Fruit fly (Drosophila melanogaster) whole organism, prepupa: Measurements from ENCODE around the gene CG4325.

Experiments
- CG11762 ChIP-seq: fragments of 200-800 bp; sonication (Bioruptor generic); optimal IDR thresholded peaks from 3 replicates; lab custom pipeline; 2016; ENCODE audit warnings: missing biosample characterization, missing genetic modification characterization; ENCODE audit not compliant: insufficient read depth
- CG11902 ChIP-seq: fragments of 200-800 bp; sonication (Bioruptor generic); optimal IDR thresholded peaks from 3 replicates; lab custom pipeline; 2016; ENCODE audit warnings: missing biosample characterization, missing genetic modification characterization
- CG15336 ChIP-seq: fragments of 200-800 bp; sonication (Bioruptor generic); IDR thresholded peaks from 2 replicates; pipeline ENCODE4 v1.3.6; 2022; ENCODE audit warnings: missing biosample characterization, missing genetic modification characterization
- CG16779 ChIP-seq: fragments of 200-800 bp; sonication (Bioruptor generic); optimal IDR thresholded peaks from 3 replicates; lab custom pipeline; 2017; ENCODE audit warnings: missing biosample characterization, mild to moderate bottlenecking, missing genetic modification characterization
- CG3032 ChIP-seq: fragments of 200-800 bp; optimal IDR thresholded peaks from 2 replicates; lab custom pipeline; 2019; ENCODE audit warnings: missing biosample characterization, mild to moderate bottlenecking, missing genetic modification characterization, moderate library complexity
- CG31627 ChIP-seq: fragments of 200-800 bp; sonication (Bioruptor generic); optimal IDR thresholded peaks from 3 replicates; lab custom pipeline; 2016; ENCODE audit warnings: missing biosample characterization, missing genetic modification characterization
- CG32006 ChIP-seq: fragments of 200-800 bp; sonication (Bioruptor generic); optimal IDR thresholded peaks from 3 replicates; lab custom pipeline; 2017; ENCODE audit warnings: missing biosample characterization, mild to moderate bottlenecking, missing genetic modification characterization
- CG3919 ChIP-seq: fragments of 200-800 bp; sonication (Bioruptor generic); optimal IDR thresholded peaks from 3 replicates; lab custom pipeline; 2016; ENCODE audit warnings: missing biosample characterization, missing genetic modification characterization
- CG4318 ChIP-seq: fragments of 200-800 bp; sonication (Bioruptor generic); optimal IDR thresholded peaks from 3 replicates; lab custom pipeline; 2017; ENCODE audit warnings: missing biosample characterization, mild to moderate bottlenecking, missing genetic modification characterization
- CG6854 ChIP-seq: fragments of 200-800 bp; sonication (Bioruptor generic); optimal IDR thresholded peaks from 2 replicates; lab custom pipeline; 2017; ENCODE audit warnings: missing biosample characterization, mild to moderate bottlenecking, missing genetic modification characterization
- CG8119 ChIP-seq: fragments of 200-800 bp; sonication (Bioruptor generic); IDR thresholded peaks from 3 replicates; pipeline ENCODE4 v1.3.6; 2022; ENCODE audit warnings: missing biosample characterization, missing genetic modification characterization
- Eip78C ChIP-seq: fragments of 200-800 bp; sonication (Bioruptor generic); peaks from one replicate; lab custom pipeline; 2016; ENCODE audit warnings: missing biosample characterization, missing genetic modification characterization
- Eip93F ChIP-seq: fragments of 200-800 bp; sonication (Bioruptor generic); optimal IDR thresholded peaks from 2 replicates; lab custom pipeline; 2016; ENCODE audit warnings: missing biosample characterization, mild to moderate bottlenecking, missing genetic modification characterization
- Met ChIP-seq: fragments of 200-800 bp; sonication (Bioruptor generic); optimal IDR thresholded peaks from 3 replicates; lab custom pipeline; 2016; ENCODE audit warnings: missing biosample characterization, missing genetic modification characterization
- OdsH ChIP-seq: fragments of 200-800 bp; sonication (Bioruptor generic); optimal IDR thresholded peaks from 3 replicates; lab custom pipeline; 2016; ENCODE audit warnings: missing biosample characterization, missing genetic modification characterization
- acj6 ChIP-seq: fragments of 200-800 bp; sonication (Bioruptor generic); optimal IDR thresholded peaks from 3 replicates; lab custom pipeline; 2016; ENCODE audit warnings: missing biosample characterization, missing genetic modification characterization
- eg ChIP-seq: fragments of 200-800 bp; sonication (Bioruptor generic); IDR thresholded peaks from 3 replicates; pipeline ENCODE4 v1.3.6; 2022; ENCODE audit warnings: missing biosample characterization, missing genetic modification characterization
- fd85E ChIP-seq: fragments of 200-800 bp; sonication (Bioruptor generic); optimal IDR thresholded peaks from 3 replicates; lab custom pipeline; 2016; ENCODE audit warnings: missing biosample characterization, missing genetic modification characterization
- fkh ChIP-seq: fragments of 200-800 bp; sonication (Bioruptor generic); optimal IDR thresholded peaks from 3 replicates; lab custom pipeline; 2017; ENCODE audit warnings: missing biosample characterization, mild to moderate bottlenecking, missing genetic modification characterization, moderate library complexity
- lz ChIP-seq: fragments of 200-800 bp; sonication (Bioruptor generic); optimal IDR thresholded peaks from 3 replicates; lab custom pipeline; 2016; ENCODE audit warnings: missing biosample characterization, missing genetic modification characterization
- salr ChIP-seq, 2 experiments: fragments of 200-800 bp; sonication (Bioruptor generic); optimal IDR thresholded peaks; 3 replicates each; lab custom pipeline; 2016 to 2018; ENCODE audit warnings: missing biosample characterization in 2 of 2, missing genetic modification characterization in 2 of 2, mild to moderate bottlenecking in 1 of 2
- svp ChIP-seq: fragments of 200-800 bp; sonication (Bioruptor generic); peaks from one replicate; lab custom pipeline; 2016; ENCODE audit warnings: missing biosample characterization, missing genetic modification characterization

CG4325 gene

dm6 chrX:2001057-2001456 lies 42.6 kb downstream of the CG4325 start:
- TF ChIP-seq salr (GFP tag; optimal IDR thresholded peaks at IDR 0.05; lab: Kevin White, UChicago) (no peak), Eip93F (GFP tag; lab: Kevin White, UChicago) (no peak), CG11762 (GFP tag; lab: Kevin White, UChicago) (no peak), CG4318 (GFP tag; lab: Kevin White, UChicago) (no peak), CG16779 (tag; lab: Kevin White, UChicago) (no peak), Eip78C (no peak), svp (GFP tag; lab: Kevin White, UChicago) (no peak), Met (GFP tag; lab: Kevin White, UChicago) (no peak), CG31627 (GFP tag; lab: Kevin White, UChicago) (no peak), CG32006 (GFP tag; lab: Kevin White, UChicago) (no peak), CG6854 (GFP tag; lab: Kevin White, UChicago) (no peak)
- TF ChIP-seq, all 60 proteins: peak for 0

- no peak for TF ChIP-seq lz
- peak; percentile 10 for TF ChIP-seq Eip78C
- no peak for TF ChIP-seq CG11902 (GFP tag; lab: Kevin White, UChicago)
- TF ChIP-seq fkh: peak; percentile 53
- no peak for TF ChIP-seq OdsH (GFP tag; lab: Kevin White, UChicago)
- no peak for TF ChIP-seq salr (GFP tag; optimal IDR thresholded peaks at IDR 0.05; lab: Kevin White, UChicago)
- 0 out of 3 replicates have a peak, but pooled peaks have one; percentile 37 for TF ChIP-seq CG8119
- TF ChIP-seq Eip93F (GFP tag; lab: Kevin White, UChicago): no peak
These were observed 48.0 kb downstream of the CG4325 start for dm6 chrX:1995653-1996052.

- no peak for TF ChIP-seq CG4318 (GFP tag; lab: Kevin White, UChicago)
- no peak for TF ChIP-seq fd85E (GFP tag; lab: Kevin White, UChicago)
- TF ChIP-seq lz: no peak
- no peak for TF ChIP-seq CG3919
- TF ChIP-seq CG8119: no peak
- no peak for TF ChIP-seq CG15336 (GFP tag; lab: Robert Waterston, UW)
- no peak for TF ChIP-seq Met (GFP tag; lab: Kevin White, UChicago)
- TF ChIP-seq CG3032 (tag; lab: Kevin White, UChicago): no peak
- no peak for TF ChIP-seq eg (GFP tag; lab: Robert Waterston, UW)
- no peak for TF ChIP-seq acj6 (GFP tag; lab: Kevin White, UChicago)
These were observed 49.4 kb downstream of the CG4325 start for dm6 chrX:1994184-1994583.
